Worm (Caenorhabditis elegans): ENCODE results near the gene wip-1.

- TF ChIP-seq mls-2 (tag; optimal IDR thresholded peaks at IDR 0.05) (no peak), snpc-4 (tag; optimal IDR thresholded peaks at IDR 0.05) (no peak), unc-62 (GFP tag; optimal IDR thresholded peaks at IDR 0.05) (no peak), elt-1 (tag; optimal IDR thresholded peaks at IDR 0.05; ENCODE audit: borderline replicate concordance, insufficient read depth) (no peak), nhr-76 (tag; optimal IDR thresholded peaks at IDR 0.05) (no peak), nhr-28 (tag; optimal IDR thresholded peaks at IDR 0.05) (no peak), lsy-2 (tag; optimal IDR thresholded peaks at IDR 0.05) (no peak), unc-39 (tag; optimal IDR thresholded peaks at IDR 0.05) (no peak), drap-1 (GFP tag; optimal IDR thresholded peaks at IDR 0.05) (no peak), sptf-1 (tag; optimal IDR thresholded peaks at IDR 0.05) (no peak), cnd-1 (tag; optimal IDR thresholded peaks at IDR 0.05) (no peak)
These were observed 26.3 kb downstream of the wip-1 start, which contains the start of gene C45G9.14 for ce11 chrIII:5044709-5045108.

Data from whole organism, mixed stage, embryonic.